Worm (Caenorhabditis elegans) whole organism, young adult: ENCODE results near the gene acaa-2.
A peak's percentile ranks its signal among the peaks of the same experiment; 100 is the strongest.

Experiments used
- B0261.1 ChIP-seq: sonication (generic microtip); optimal IDR thresholded peaks from 2 replicates; lab custom pipeline; 2016; ENCODE audit warnings: mild to moderate bottlenecking, missing genetic modification characterization, moderate library complexity, missing compliant biosample characterization
- D2030.7 ChIP-seq: fragments of 200-800 bp; sonication (Bioruptor generic); IDR thresholded peaks from 2 replicates; pipeline ENCODE4 v1.3.6; 2022; ENCODE audit warnings: missing genetic modification reagents, missing genetic modification characterization, missing compliant biosample characterization
- F10E7.11 ChIP-seq: sonication (generic microtip); optimal IDR thresholded peaks from 2 replicates; lab custom pipeline; 2017; ENCODE audit warnings: mild to moderate bottlenecking, missing genetic modification characterization, moderate library complexity, missing compliant biosample characterization
- F37B4.10 ChIP-seq: fragments of 200-800 bp; sonication (Bioruptor generic); IDR thresholded peaks from 2 replicates; pipeline ENCODE4 v1.3.6; 2022; ENCODE audit warnings: missing genetic modification characterization, missing compliant biosample characterization
- F39B2.1 ChIP-seq: fragments of 200-800 bp; sonication (Bioruptor generic); IDR thresholded peaks from 2 replicates; pipeline ENCODE4 v1.3.6; 2022; ENCODE audit warnings: missing genetic modification reagents, missing genetic modification characterization, missing compliant biosample characterization
- F55B11.4 ChIP-seq: sonication (generic microtip); optimal IDR thresholded peaks from 2 replicates; lab custom pipeline; 2016; ENCODE audit warnings: missing compliant biosample characterization, missing genetic modification characterization, borderline replicate concordance; ENCODE audit not compliant: insufficient read depth
- K11D2.4 ChIP-seq: fragments of 200-800 bp; sonication (Bioruptor generic); IDR thresholded peaks from 2 replicates; pipeline ENCODE4 v1.3.6; 2022; ENCODE audit warnings: missing genetic modification reagents, missing genetic modification characterization, missing compliant biosample characterization
- K12H6.12 ChIP-seq: fragments of 200-800 bp; sonication (Bioruptor generic); optimal IDR thresholded peaks from 2 replicates; lab custom pipeline; 2018; ENCODE audit warnings: mild to moderate bottlenecking, missing genetic modification characterization, missing compliant biosample characterization
- Y53G8AR.9 ChIP-seq: fragments of 200-800 bp; sonication (Bioruptor generic); conservative IDR thresholded peaks from 2 replicates; pipeline ENCODE4 v1.3.6; 2022; ENCODE audit warnings: missing genetic modification reagents, missing genetic modification characterization, missing compliant biosample characterization
- Y67H2A.10 ChIP-seq: fragments of 200-800 bp; sonication (Bioruptor generic); conservative IDR thresholded peaks from 2 replicates; pipeline ENCODE4 v1.3.6; 2022; ENCODE audit warnings: missing genetic modification reagents, missing genetic modification characterization, missing compliant biosample characterization
- Y79H2A.3 ChIP-seq: fragments of 200-800 bp; sonication (Bioruptor generic); conservative IDR thresholded peaks from 2 replicates; pipeline ENCODE4 v1.3.6; 2022; ENCODE audit warnings: missing genetic modification reagents, missing genetic modification characterization, missing compliant biosample characterization
- akir-1 ChIP-seq: fragments of 200-800 bp; sonication (Bioruptor generic); optimal IDR thresholded peaks from 2 replicates; lab custom pipeline; 2018; ENCODE audit warnings: mild to moderate bottlenecking, missing genetic modification characterization, moderate library complexity, missing compliant biosample characterization
- atf-7 ChIP-seq: sonication (generic microtip); optimal IDR thresholded peaks from 2 replicates; lab custom pipeline; 2017; ENCODE audit warnings: mild to moderate bottlenecking, missing genetic modification characterization, missing compliant biosample characterization
- ceh-27 ChIP-seq: fragments of 200-800 bp; sonication (Bioruptor generic); optimal IDR thresholded peaks from 2 replicates; lab custom pipeline; 2018; ENCODE audit warnings: mild to moderate bottlenecking, missing genetic modification characterization, moderate library complexity, missing compliant biosample characterization
- ceh-58 ChIP-seq: fragments of 200-800 bp; sonication (Bioruptor generic); IDR thresholded peaks from 2 replicates; pipeline ENCODE4 v1.3.6; 2022; ENCODE audit warnings: missing genetic modification characterization, missing compliant biosample characterization
- chd-7 ChIP-seq: sonication (generic microtip); optimal IDR thresholded peaks from 2 replicates; lab custom pipeline; 2016; ENCODE audit warnings: mild to moderate bottlenecking, missing genetic modification characterization, moderate library complexity, missing compliant biosample characterization
- die-1 ChIP-seq: sonication (generic microtip); optimal IDR thresholded peaks from 2 replicates; lab custom pipeline; 2016; ENCODE audit warnings: missing genotype, mild to moderate bottlenecking, missing genetic modification characterization, missing compliant biosample characterization
- egl-18 ChIP-seq: fragments of 200-800 bp; sonication (Bioruptor generic); IDR thresholded peaks from 2 replicates; pipeline ENCODE4 v1.3.6; 2022; ENCODE audit warnings: missing genetic modification reagents, missing genetic modification characterization, missing compliant biosample characterization
- egrh-3 ChIP-seq: fragments of 200-800 bp; sonication (Bioruptor generic); IDR thresholded peaks from 2 replicates; pipeline ENCODE4 v1.3.6; 2022; ENCODE audit warnings: missing genetic modification reagents, missing genetic modification characterization, missing compliant biosample characterization
- ekl-4 ChIP-seq: fragments of 200-800 bp; sonication (Bioruptor generic); IDR thresholded peaks from 2 replicates; pipeline ENCODE4 v1.3.6; 2022; ENCODE audit warnings: missing genetic modification reagents, missing genetic modification characterization, missing compliant biosample characterization
- ets-4 ChIP-seq: fragments of 200-800 bp; sonication (Bioruptor generic); optimal IDR thresholded peaks from 2 replicates; lab custom pipeline; 2018; ENCODE audit warnings: mild to moderate bottlenecking, missing genetic modification characterization, missing compliant biosample characterization
- hlh-26 ChIP-seq: fragments of 200-800 bp; sonication (Bioruptor generic); conservative IDR thresholded peaks from 2 replicates; pipeline ENCODE4 v1.3.6; 2022; ENCODE audit warnings: missing genetic modification reagents, missing genetic modification characterization, missing compliant biosample characterization
- hmg-1.2 ChIP-seq: fragments of 200-800 bp; sonication (Bioruptor generic); IDR thresholded peaks from 2 replicates; pipeline ENCODE4 v1.3.6; 2022; ENCODE audit warnings: missing genetic modification reagents, missing genetic modification characterization, missing compliant biosample characterization
- lag-1 ChIP-seq: fragments of 200-800 bp; sonication (Bioruptor generic); IDR thresholded peaks from 2 replicates; pipeline ENCODE4 v1.3.6; 2022; ENCODE audit warnings: missing genetic modification reagents, missing genetic modification characterization, missing compliant biosample characterization
- let-526 ChIP-seq: fragments of 200-800 bp; sonication (Bioruptor generic); IDR thresholded peaks from 2 replicates; pipeline ENCODE4 v1.3.6; 2022; ENCODE audit warnings: missing genetic modification reagents, missing genetic modification characterization, missing compliant biosample characterization
- lin-40 ChIP-seq: sonication (generic microtip); optimal IDR thresholded peaks from 2 replicates; lab custom pipeline; 2016; ENCODE audit warnings: missing genetic modification characterization, mild to moderate bottlenecking, missing compliant biosample characterization, missing genotype, missing genetic modification reagents
- lin-54 ChIP-seq: fragments of 200-800 bp; sonication (Bioruptor generic); optimal IDR thresholded peaks from 2 replicates; lab custom pipeline; 2018; ENCODE audit warnings: mild to moderate bottlenecking, missing genetic modification characterization, missing compliant biosample characterization
- lir-1 ChIP-seq: fragments of 200-800 bp; sonication (Bioruptor generic); conservative IDR thresholded peaks from 2 replicates; pipeline ENCODE4 v1.3.6; 2022; ENCODE audit warnings: missing genetic modification reagents, missing genetic modification characterization, missing compliant biosample characterization
- lsl-1 ChIP-seq: fragments of 200-800 bp; sonication (Bioruptor generic); optimal IDR thresholded peaks from 2 replicates; lab custom pipeline; 2018; ENCODE audit warnings: mild to moderate bottlenecking, missing genetic modification characterization, moderate library complexity, missing compliant biosample characterization
- madf-10 ChIP-seq: sonication (generic microtip); optimal IDR thresholded peaks from 2 replicates; lab custom pipeline; 2016; ENCODE audit warnings: mild to moderate bottlenecking, missing genetic modification characterization, missing compliant biosample characterization
- madf-8 ChIP-seq: fragments of 200-800 bp; sonication (Bioruptor generic); conservative IDR thresholded peaks from 2 replicates; pipeline ENCODE4 v1.3.6; 2022; ENCODE audit warnings: missing genetic modification reagents, missing genetic modification characterization, missing compliant biosample characterization
- mcd-1 ChIP-seq: fragments of 200-800 bp; sonication (Bioruptor generic); IDR thresholded peaks from 2 replicates; pipeline ENCODE4 v1.3.6; 2022; ENCODE audit warnings: missing genetic modification reagents, missing genetic modification characterization, missing compliant biosample characterization
- mes-4 ChIP-seq: sonication (generic microtip); optimal IDR thresholded peaks from 2 replicates; lab custom pipeline; 2016; ENCODE audit warnings: missing genotype, missing genetic modification characterization, missing compliant biosample characterization
- nfya-1 ChIP-seq: sonication (generic microtip); optimal IDR thresholded peaks from 2 replicates; lab custom pipeline; 2017; ENCODE audit warnings: antibody characterized with exemption, missing compliant biosample characterization, missing genetic modification characterization, borderline replicate concordance; ENCODE audit not compliant: insufficient read depth
- nhr-27 ChIP-seq: fragments of 200-800 bp; sonication (Bioruptor generic); optimal IDR thresholded peaks from 2 replicates; lab custom pipeline; 2018; ENCODE audit warnings: mild to moderate bottlenecking, missing genetic modification characterization, moderate library complexity, missing compliant biosample characterization
- nhr-80 ChIP-seq: sonication (generic microtip); optimal IDR thresholded peaks from 2 replicates; lab custom pipeline; 2016; ENCODE audit warnings: missing genetic modification characterization, missing compliant biosample characterization
- nhr-90 ChIP-seq: sonication (generic microtip); optimal IDR thresholded peaks from 2 replicates; lab custom pipeline; 2016; ENCODE audit warnings: missing genotype, mild to moderate bottlenecking, missing genetic modification characterization, missing compliant biosample characterization
- rec-8 ChIP-seq, 2 experiments: sonication (generic microtip); optimal IDR thresholded peaks; 2 replicates each; lab custom pipeline; 2016; ENCODE audit warnings: mild to moderate bottlenecking in 2 of 2, missing genetic modification characterization in 2 of 2, missing genetic modification reagents in 2 of 2, missing genotype in 2 of 2, missing biosample characterization in 1 of 2, missing compliant biosample characterization in 1 of 2, moderate library complexity in 1 of 2
- sdz-38 ChIP-seq: sonication (generic microtip); optimal IDR thresholded peaks from 2 replicates; lab custom pipeline; 2016; ENCODE audit warnings: missing genotype, missing genetic modification characterization, missing compliant biosample characterization
- sea-2 ChIP-seq: fragments of 200-800 bp; sonication (Bioruptor generic); IDR thresholded peaks from 2 replicates; pipeline ENCODE4 v1.3.6; 2022; ENCODE audit warnings: missing genetic modification characterization, missing compliant biosample characterization
- snpc-4 ChIP-seq, 5 experiments: fragments of 150-350 bp in 1 of 5; sonication (generic microtip) in 4 of 5; optimal IDR thresholded peaks; 2 replicates each; lab custom pipeline; 2014 to 2018; ENCODE audit warnings: missing genetic modification characterization in 5 of 5, missing biosample characterization in 3 of 5, antibody characterized with exemption in 2 of 5, mild to moderate bottlenecking in 2 of 5, missing compliant biosample characterization in 2 of 5, missing genotype in 2 of 5, moderate library complexity in 2 of 5, missing genetic modification reagents in 1 of 5
- somi-1 ChIP-seq: fragments of 200-800 bp; sonication (Bioruptor generic); optimal IDR thresholded peaks from 2 replicates; lab custom pipeline; 2018; ENCODE audit warnings: mild to moderate bottlenecking, missing genetic modification characterization, missing compliant biosample characterization
- sptf-2 ChIP-seq: fragments of 200-800 bp; sonication (Bioruptor generic); optimal IDR thresholded peaks from 2 replicates; lab custom pipeline; 2018; ENCODE audit warnings: mild to moderate bottlenecking, missing genetic modification characterization, missing compliant biosample characterization
- tbx-9 ChIP-seq: sonication (generic microtip); optimal IDR thresholded peaks from 2 replicates; lab custom pipeline; 2016; ENCODE audit warnings: borderline replicate concordance, missing genetic modification characterization, inconsistent platforms, missing compliant biosample characterization
- unc-130 ChIP-seq: sonication (generic microtip); optimal IDR thresholded peaks from 2 replicates; lab custom pipeline; 2016; ENCODE audit warnings: missing genetic modification reagents, missing genetic modification characterization, missing compliant biosample characterization
- zfh-2 ChIP-seq: fragments of 200-800 bp; sonication (Bioruptor generic); conservative IDR thresholded peaks from 2 replicates; pipeline ENCODE4 v1.3.6; 2022; ENCODE audit warnings: missing genetic modification reagents, missing genetic modification characterization, missing compliant biosample characterization
- zim-3 ChIP-seq: sonication (generic microtip); optimal IDR thresholded peaks from 2 replicates; lab custom pipeline; 2017; ENCODE audit warnings: mild to moderate bottlenecking, missing genetic modification characterization, moderate library complexity, missing compliant biosample characterization

acaa-2 gene

DNA sequence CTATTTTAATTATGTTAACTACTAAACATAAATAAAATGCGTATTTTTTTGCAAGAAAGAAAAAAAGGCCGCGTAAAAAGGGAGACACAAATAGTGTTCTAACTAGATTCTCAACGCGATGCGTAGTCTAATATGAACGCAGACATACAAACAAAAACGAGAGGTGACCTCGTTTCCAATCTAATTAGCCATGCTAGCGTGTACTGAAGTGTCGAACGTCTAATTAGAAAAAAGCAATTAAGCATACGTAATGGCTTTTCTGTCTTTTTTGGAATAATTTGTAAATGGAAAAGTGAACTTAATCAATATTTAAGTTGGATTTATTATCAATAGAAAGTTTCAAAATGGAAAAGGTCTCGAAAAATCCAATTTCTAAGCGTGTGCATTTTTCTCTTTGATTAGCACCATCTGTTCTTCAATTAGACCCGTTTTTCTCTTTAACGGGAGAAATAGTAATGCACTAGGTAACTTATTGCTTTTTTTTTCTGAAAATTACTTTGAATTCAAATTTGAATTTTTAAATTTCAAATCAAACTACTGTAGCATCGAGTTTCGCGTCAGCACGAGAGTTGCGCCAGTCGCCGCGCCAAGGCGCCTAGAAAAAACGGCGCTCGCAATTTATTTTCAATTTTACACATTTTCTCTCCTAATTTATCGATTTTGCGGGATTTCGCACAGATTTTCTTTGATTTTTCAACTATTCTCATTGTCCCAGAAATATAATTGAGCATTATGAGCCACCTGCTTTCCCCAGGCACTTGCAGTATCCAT, 4.0 kb upstream of the acaa-2 start (continued):
- TF ChIP-seq nhr-27 (tag; lab: Kevin White, UChicago) (no peak), madf-10 (no peak), B0261.1 (tag; lab: Kevin White, UChicago) (no peak), nhr-80 (tag; lab: Kevin White, UChicago) (no peak), atf-7 (no peak), hlh-26 (GFP tag; lab: Robert Waterston, UW) (no peak), lin-40 (tag; lab: Kevin White, UChicago) (no peak), akir-1 (GFP tag; lab: Kevin White, UChicago) (no peak), K12H6.12 (tag; lab: Kevin White, UChicago) (no peak), lsl-1 (GFP tag; lab: Kevin White, UChicago) (peak; percentile 86), mes-4 (tag; lab: Kevin White, UChicago) (no peak), sea-2 (GFP tag; lab: Robert Waterston, UW) (no peak), ets-4 (GFP tag; lab: Kevin White, UChicago) (no peak), egrh-3 (GFP tag; lab: Robert Waterston, UW) (no peak), Y67H2A.10 (GFP tag; lab: Robert Waterston, UW) (no peak), F55B11.4 (tag; lab: Kevin White, UChicago) (no peak), nhr-90 (tag; lab: Kevin White, UChicago) (no peak), F37B4.10 (GFP tag; lab: Robert Waterston, UW) (no peak), F39B2.1 (GFP tag; lab: Robert Waterston, UW) (no peak), snpc-4 (GFP tag; optimal IDR thresholded peaks at IDR 0.05; lab: Kevin White, UChicago) (no peak), snpc-4 (tag; optimal IDR thresholded peaks at IDR 0.05; lab: Kevin White, UChicago) (no peak), nfya-1 (tag; lab: Kevin White, UChicago) (no peak), ceh-58 (GFP tag; lab: Robert Waterston, UW) (no peak), egl-18 (no peak), unc-130 (no peak), D2030.7 (GFP tag; lab: Robert Waterston, UW) (peak; percentile 66; the same call in 1 of the 2 replicates), zfh-2 (GFP tag; lab: Robert Waterston, UW) (no peak), ceh-27 (GFP tag; lab: Kevin White, UChicago) (no peak), sptf-2 (GFP tag; lab: Kevin White, UChicago) (no peak), sdz-38 (tag; lab: Kevin White, UChicago) (no peak), rec-8 (tag; optimal IDR thresholded peaks at IDR 0.05; lab: Kevin White, UChicago) (no peak), somi-1 (no peak), hmg-1.2 (GFP tag; lab: Robert Waterston, UW) (peak; percentile 35; the same call in 1 of the 2 replicates), lag-1 (no peak), chd-7 (tag; lab: Kevin White, UChicago) (no peak), let-526 (no peak), lir-1 (GFP tag; lab: Robert Waterston, UW) (no peak), Y53G8AR.9 (GFP tag; lab: Robert Waterston, UW) (no peak), tbx-9 (no peak), F10E7.11 (tag; lab: Kevin White, UChicago) (no peak), madf-8 (GFP tag; lab: Robert Waterston, UW) (no peak; the same call in 1 of the 2 replicates), mcd-1 (peak; percentile 51), K11D2.4 (GFP tag; lab: Robert Waterston, UW) (no peak), lin-54 (GFP tag; lab: Kevin White, UChicago) (no peak), die-1 (no peak), ekl-4 (GFP tag; lab: Robert Waterston, UW) (peak; percentile 55; the same call in 1 of the 2 replicates), zim-3 (no peak), Y79H2A.3 (GFP tag; lab: Robert Waterston, UW) (no peak)
